Fruit fly (Drosophila melanogaster) whole organism, adult: ENCODE data around the gene Psf2.

Experiments
- CG11617 ChIP-seq: fragments of 200-800 bp; sonication (Bioruptor generic); optimal IDR thresholded peaks from 2 replicates; lab custom pipeline; 2017; ENCODE audit warnings: mild to moderate bottlenecking, missing biosample characterization, missing genetic modification reagents, missing genetic modification characterization
- CG14711 ChIP-seq: fragments of 200-800 bp; sonication (Bioruptor generic); optimal IDR thresholded peaks from 2 replicates; lab custom pipeline; 2018; ENCODE audit warnings: missing biosample characterization, mild to moderate bottlenecking, missing genetic modification characterization, moderate library complexity
- CG1620 ChIP-seq: fragments of 200-800 bp; sonication (Bioruptor generic); optimal IDR thresholded peaks from 2 replicates; lab custom pipeline; 2016; ENCODE audit warnings: missing biosample characterization, missing genetic modification characterization
- CG33017 ChIP-seq: fragments of 200-800 bp; sonication (Bioruptor generic); optimal IDR thresholded peaks from 2 replicates; lab custom pipeline; 2018; ENCODE audit warnings: missing biosample characterization, mild to moderate bottlenecking, missing genetic modification characterization, moderate library complexity
- CG5204 ChIP-seq: fragments of 200-800 bp; sonication (Bioruptor generic); optimal IDR thresholded peaks from 2 replicates; lab custom pipeline; 2016; ENCODE audit warnings: missing biosample characterization, missing genetic modification characterization
- CG7045 ChIP-seq: fragments of 200-800 bp; sonication (Bioruptor generic); optimal IDR thresholded peaks from 2 replicates; lab custom pipeline; 2017; ENCODE audit warnings: missing biosample characterization, mild to moderate bottlenecking, missing genetic modification characterization
- CG7101 ChIP-seq: fragments of 200-800 bp; sonication (Bioruptor generic); optimal IDR thresholded peaks from 2 replicates; lab custom pipeline; 2018; ENCODE audit warnings: missing biosample characterization, mild to moderate bottlenecking, missing genetic modification characterization, moderate library complexity
- Crg-1 ChIP-seq: fragments of 200-800 bp; sonication (Bioruptor generic); optimal IDR thresholded peaks from 2 replicates; lab custom pipeline; 2016; ENCODE audit warnings: missing biosample characterization, missing genetic modification characterization
- Hr96 ChIP-seq: fragments of 200-800 bp; sonication (Bioruptor generic); optimal IDR thresholded peaks from 2 replicates; lab custom pipeline; 2016; ENCODE audit warnings: missing biosample characterization, missing genetic modification characterization
- Mnt ChIP-seq: fragments of 200-800 bp; sonication (Bioruptor generic); optimal IDR thresholded peaks from 2 replicates; lab custom pipeline; 2016; ENCODE audit warnings: missing biosample characterization, mild to moderate bottlenecking, missing genetic modification characterization
- bab1 ChIP-seq: fragments of 200-800 bp; sonication (Bioruptor generic); optimal IDR thresholded peaks from 3 replicates; lab custom pipeline; 2019; ENCODE audit warnings: missing biosample characterization, mild to moderate bottlenecking, missing genetic modification characterization, moderate library complexity
- cic ChIP-seq: fragments of 200-800 bp; sonication (Bioruptor generic); optimal IDR thresholded peaks from 2 replicates; lab custom pipeline; 2017; ENCODE audit warnings: missing biosample characterization, mild to moderate bottlenecking, missing genetic modification characterization, moderate library complexity
- kay ChIP-seq: fragments of 200-800 bp; sonication (Bioruptor generic); peaks from one replicate; lab custom pipeline; 2016; ENCODE audit warnings: missing biosample characterization, missing genetic modification characterization, borderline replicate concordance
- ovo ChIP-seq: fragments of 200-800 bp; sonication (Bioruptor generic); optimal IDR thresholded peaks from 2 replicates; lab custom pipeline; 2016; ENCODE audit warnings: missing biosample characterization, missing genetic modification characterization
- pad ChIP-seq: fragments of 200-800 bp; sonication (Bioruptor generic); optimal IDR thresholded peaks from 3 replicates; lab custom pipeline; 2017; ENCODE audit warnings: missing biosample characterization, missing genetic modification characterization, mild to moderate bottlenecking, moderate library complexity, missing genetic modification reagents
- tj ChIP-seq: fragments of 200-800 bp; sonication (Bioruptor generic); optimal IDR thresholded peaks from 3 replicates; lab custom pipeline; 2017; ENCODE audit warnings: missing biosample characterization, mild to moderate bottlenecking, missing genetic modification characterization, moderate library complexity
- toe ChIP-seq: fragments of 200-800 bp; sonication (Bioruptor generic); optimal IDR thresholded peaks from 2 replicates; lab custom pipeline; 2016; ENCODE audit warnings: missing biosample characterization, missing genetic modification characterization

The Psf2 gene

dm6 chr2L:4345569-4346131, 41.5 kb downstream of the Psf2 start:
- TF ChIP-seq Hr96 (GFP tag; lab: Kevin White, UChicago) (no peak), pad (peak; percentile 8), CG11617 (GFP tag; lab: Kevin White, UChicago) (no peak), CG5204 (no peak), CG7045 (GFP tag; lab: Kevin White, UChicago) (no peak), tj (GFP tag; lab: Kevin White, UChicago) (no peak), ovo (GFP tag; lab: Kevin White, UChicago) (no peak), bab1 (peak; percentile 52), CG33017 (tag; lab: Kevin White, UChicago) (no peak), Mnt (no peak), CG1620 (GFP tag; lab: Kevin White, UChicago) (no peak), Crg-1 (GFP tag; lab: Kevin White, UChicago) (no peak), CG7101 (tag; lab: Kevin White, UChicago) (peak; percentile 2), kay (GFP tag; lab: Kevin White, UChicago) (no peak), CG14711 (tag; lab: Kevin White, UChicago) (no peak), toe (GFP tag; lab: Kevin White, UChicago) (no peak)

- TF ChIP-seq CG14711 (tag; lab: Kevin White, UChicago) (no peak), Mnt (no peak), kay (GFP tag; lab: Kevin White, UChicago) (peak; percentile 55), cic (GFP tag; lab: Kevin White, UChicago) (peak; percentile 58), CG7045 (GFP tag; lab: Kevin White, UChicago) (no peak), tj (GFP tag; lab: Kevin White, UChicago) (no peak), Hr96 (GFP tag; lab: Kevin White, UChicago) (peak; percentile 94), bab1 (no peak), toe (GFP tag; lab: Kevin White, UChicago) (no peak), CG33017 (tag; lab: Kevin White, UChicago) (peak; percentile 1)
Measured at dm6 chr2L:4339780-4340694, 47.1 kb downstream of the Psf2 start.
